Fruit fly (Drosophila melanogaster) whole organism, embryonic: ENCODE data around the gene Abl.

Experiments
- Ada2b ChIP-seq: fragments of 200-800 bp; sonication (Bioruptor generic); IDR thresholded peaks from 2 replicates; pipeline ENCODE4 v1.3.6; 2022; ENCODE audit warnings: missing biosample characterization, missing genetic modification characterization
- B-H1 ChIP-seq: fragments of 200-800 bp; sonication (Bioruptor generic); IDR thresholded peaks from 3 replicates; pipeline ENCODE4 v1.3.6; 2022; ENCODE audit warnings: missing biosample characterization, missing genetic modification characterization
- Bgb ChIP-seq: fragments of 200-800 bp; sonication (Bioruptor generic); IDR thresholded peaks from 2 replicates; pipeline ENCODE4 v1.3.6; 2022; ENCODE audit warnings: missing biosample characterization, missing genetic modification characterization; ENCODE audit not compliant: partially characterized antibody
- CG11398 ChIP-seq: fragments of 200-800 bp; sonication (Bioruptor generic); optimal IDR thresholded peaks from 2 replicates; lab custom pipeline; 2016; ENCODE audit warnings: missing biosample characterization, missing genetic modification characterization
- CG12071 ChIP-seq: fragments of 200-800 bp; sonication (Bioruptor generic); optimal IDR thresholded peaks from 3 replicates; lab custom pipeline; 2018; ENCODE audit warnings: missing biosample characterization, mild to moderate bottlenecking, missing genetic modification characterization
- CG12104 ChIP-seq: fragments of 200-800 bp; sonication (Bioruptor generic); optimal IDR thresholded peaks from 3 replicates; lab custom pipeline; 2016; ENCODE audit warnings: missing biosample characterization, missing genetic modification characterization
- CG12391 ChIP-seq: fragments of 200-800 bp; sonication (Bioruptor generic); optimal IDR thresholded peaks from 3 replicates; lab custom pipeline; 2018; ENCODE audit warnings: missing biosample characterization, mild to moderate bottlenecking, missing genetic modification characterization, moderate library complexity
- CG14667 ChIP-seq: fragments of 200-800 bp; sonication (Bioruptor generic); IDR thresholded peaks from 2 replicates; pipeline ENCODE4 v1.3.6; 2022; ENCODE audit warnings: missing biosample characterization, missing genetic modification characterization
- CG17912 ChIP-seq: fragments of 200-800 bp; sonication (Bioruptor generic); optimal IDR thresholded peaks from 2 replicates; lab custom pipeline; 2018; ENCODE audit warnings: missing biosample characterization, mild to moderate bottlenecking, missing genetic modification characterization
- CG34422 ChIP-seq: fragments of 200-800 bp; sonication (Bioruptor generic); IDR thresholded peaks from 3 replicates; pipeline ENCODE4 v1.3.6; 2022; ENCODE audit warnings: missing biosample characterization, missing genetic modification characterization
- CG7556 ChIP-seq: fragments of 200-800 bp; sonication (Bioruptor generic); optimal IDR thresholded peaks from 2 replicates; lab custom pipeline; 2017; ENCODE audit warnings: missing biosample characterization, mild to moderate bottlenecking, missing genetic modification characterization
- CG7987 ChIP-seq: fragments of 200-800 bp; sonication (Bioruptor generic); optimal IDR thresholded peaks from 2 replicates; lab custom pipeline; 2018; ENCODE audit warnings: missing biosample characterization, mild to moderate bottlenecking, missing genetic modification characterization, moderate library complexity
- CG8359 ChIP-seq: fragments of 200-800 bp; sonication (Bioruptor generic); optimal IDR thresholded peaks from 2 replicates; lab custom pipeline; 2017; ENCODE audit warnings: missing biosample characterization, mild to moderate bottlenecking, missing genetic modification characterization, borderline replicate concordance
- CG8924 ChIP-seq: fragments of 200-800 bp; optimal IDR thresholded peaks from 3 replicates; lab custom pipeline; 2019; ENCODE audit warnings: missing biosample characterization, mild to moderate bottlenecking, missing genetic modification characterization, moderate library complexity
- CG9727 ChIP-seq: fragments of 200-800 bp; sonication (Bioruptor generic); optimal IDR thresholded peaks from 3 replicates; lab custom pipeline; 2017; ENCODE audit warnings: missing biosample characterization, mild to moderate bottlenecking, missing genetic modification characterization
- CG9876 ChIP-seq: fragments of 200-800 bp; sonication (Bioruptor generic); optimal IDR thresholded peaks from 2 replicates; lab custom pipeline; 2016; ENCODE audit warnings: missing biosample characterization, missing genetic modification characterization
- CoRest ChIP-seq: fragments of 200-800 bp; sonication (Bioruptor generic); optimal IDR thresholded peaks from 3 replicates; lab custom pipeline; 2018; ENCODE audit warnings: missing biosample characterization, mild to moderate bottlenecking, missing genetic modification characterization, moderate library complexity
- D ChIP-seq, 2 experiments: fragments of 200-800 bp in 1 of 2; fragments of >200 bp in 1 of 2; sonication (Bioruptor generic) in 1 of 2; optimal IDR thresholded peaks; 2 replicates in 1 of 2; 3 replicates in 1 of 2; lab custom pipeline; 2017; ENCODE audit warnings: mild to moderate bottlenecking in 1 of 2, missing biosample characterization in 1 of 2, missing genetic modification characterization in 1 of 2, missing genetic modification reagents in 1 of 2
- Dll ChIP-seq: fragments of 200-800 bp; sonication (Bioruptor generic); IDR thresholded peaks from 4 replicates; pipeline ENCODE4 v1.3.6; 2022; ENCODE audit warnings: missing biosample characterization, missing genetic modification characterization; ENCODE audit not compliant: partially characterized antibody
- Doc2 ChIP-seq: fragments of 200-800 bp; sonication (Bioruptor generic); IDR thresholded peaks from 2 replicates; pipeline ENCODE4 v1.3.6; 2022; ENCODE audit warnings: missing biosample characterization, missing genetic modification characterization
- Fer3 ChIP-seq: fragments of 200-800 bp; sonication (Bioruptor generic); optimal IDR thresholded peaks from 2 replicates; lab custom pipeline; 2018; ENCODE audit warnings: missing biosample characterization, mild to moderate bottlenecking, missing genetic modification characterization, moderate library complexity
- Lim3 ChIP-seq: fragments of 200-800 bp; sonication (Bioruptor generic); IDR thresholded peaks from 2 replicates; pipeline ENCODE4 v1.3.6; 2022; ENCODE audit warnings: missing biosample characterization, missing genetic modification characterization
- MBD-R2 ChIP-seq: fragments of 200-800 bp; sonication (Bioruptor generic); IDR thresholded peaks from 2 replicates; pipeline ENCODE4 v1.3.6; 2022; ENCODE audit warnings: missing biosample characterization, missing genetic modification characterization
- Med ChIP-seq: fragments of 200-800 bp; sonication (Bioruptor generic); peaks from one replicate; lab custom pipeline; 2016; ENCODE audit warnings: missing biosample characterization, missing genetic modification characterization, mild to moderate bottlenecking, inconsistent platforms, moderate library complexity
- Mes4 ChIP-seq: fragments of 200-800 bp; sonication (Bioruptor generic); optimal IDR thresholded peaks from 2 replicates; lab custom pipeline; 2016; ENCODE audit warnings: missing biosample characterization, missing genetic modification characterization
- NFAT ChIP-seq: fragments of 200-800 bp; sonication (Bioruptor generic); IDR thresholded peaks from 2 replicates; pipeline ENCODE4 v1.3.6; 2022; ENCODE audit warnings: missing biosample characterization, missing genetic modification characterization
- Ravus ChIP-seq: fragments of 200-800 bp; sonication (Bioruptor generic); IDR thresholded peaks from 2 replicates; pipeline ENCODE4 v1.3.6; 2022; ENCODE audit warnings: missing biosample characterization, missing genetic modification characterization
- Scr ChIP-seq: fragments of 200-800 bp; sonication (Bioruptor generic); IDR thresholded peaks from 2 replicates; pipeline ENCODE4 v1.3.6; 2022; ENCODE audit warnings: missing biosample characterization, missing genetic modification characterization; ENCODE audit not compliant: partially characterized antibody
- Side ChIP-seq: fragments of 200-800 bp; sonication (Bioruptor generic); optimal IDR thresholded peaks from 2 replicates; lab custom pipeline; 2016; ENCODE audit warnings: missing biosample characterization, missing genetic modification characterization
- Six4 ChIP-seq: fragments of 200-800 bp; sonication (Bioruptor generic); optimal IDR thresholded peaks from 2 replicates; lab custom pipeline; 2016; ENCODE audit warnings: missing biosample characterization, missing genetic modification characterization
- Sox100B ChIP-seq: fragments of 200-800 bp; sonication (Bioruptor generic); optimal IDR thresholded peaks from 3 replicates; lab custom pipeline; 2018; ENCODE audit warnings: missing biosample characterization, mild to moderate bottlenecking, missing genetic modification characterization
- Sry-β ChIP-seq: fragments of 200-800 bp; sonication (Bioruptor generic); optimal IDR thresholded peaks from 2 replicates; lab custom pipeline; 2018; ENCODE audit warnings: missing biosample characterization, mild to moderate bottlenecking, missing genetic modification characterization, moderate library complexity
- Xrp1 ChIP-seq: fragments of 200-800 bp; sonication (Bioruptor generic); IDR thresholded peaks from 2 replicates; pipeline ENCODE4 v1.3.6; 2022; ENCODE audit warnings: missing biosample characterization, missing genetic modification characterization
- ash1 ChIP-seq: fragments of 200-800 bp; sonication (Bioruptor generic); optimal IDR thresholded peaks from 2 replicates; lab custom pipeline; 2018; ENCODE audit warnings: missing biosample characterization, mild to moderate bottlenecking, missing genetic modification characterization
- corto ChIP-seq: fragments of 200-800 bp; sonication (Bioruptor generic); optimal IDR thresholded peaks from 2 replicates; lab custom pipeline; 2016; ENCODE audit warnings: missing biosample characterization, mild to moderate bottlenecking, missing genetic modification characterization, moderate library complexity
- cwo ChIP-seq: fragments of 200-800 bp; sonication (Bioruptor generic); optimal IDR thresholded peaks from 3 replicates; lab custom pipeline; 2017; ENCODE audit warnings: missing biosample characterization, missing genetic modification characterization, mild to moderate bottlenecking, moderate library complexity, missing genetic modification reagents
- danr ChIP-seq: fragments of 200-800 bp; sonication (Bioruptor generic); IDR thresholded peaks from 2 replicates; pipeline ENCODE4 v1.3.6; 2022; ENCODE audit warnings: missing biosample characterization, missing genetic modification characterization
- gce ChIP-seq: fragments of 200-800 bp; sonication (Bioruptor generic); IDR thresholded peaks from 3 replicates; pipeline ENCODE4 v1.3.6; 2022; ENCODE audit warnings: missing biosample characterization, missing genetic modification characterization
- gcm2 ChIP-seq: fragments of 200-800 bp; sonication (Bioruptor generic); optimal IDR thresholded peaks from 2 replicates; lab custom pipeline; 2016; ENCODE audit warnings: missing biosample characterization, missing genetic modification characterization
- ken ChIP-seq: fragments of 200-800 bp; sonication (Bioruptor generic); IDR thresholded peaks from 3 replicates; pipeline ENCODE4 v1.3.6; 2022; ENCODE audit warnings: missing biosample characterization, missing genetic modification characterization
- lbe ChIP-seq: fragments of 200-800 bp; sonication (Bioruptor generic); optimal IDR thresholded peaks from 2 replicates; lab custom pipeline; 2016; ENCODE audit warnings: missing biosample characterization, mild to moderate bottlenecking, missing genetic modification characterization
- onecut ChIP-seq: fragments of 200-800 bp; sonication (Bioruptor generic); IDR thresholded peaks from 2 replicates; pipeline ENCODE4 v1.3.6; 2022; ENCODE audit warnings: missing biosample characterization, missing genetic modification characterization
- pita ChIP-seq: fragments of 200-800 bp; sonication (Bioruptor generic); optimal IDR thresholded peaks from 2 replicates; lab custom pipeline; 2017; ENCODE audit warnings: missing biosample characterization, mild to moderate bottlenecking, missing genetic modification characterization
- pros ChIP-seq: fragments of 200-800 bp; sonication (Bioruptor generic); optimal IDR thresholded peaks from 3 replicates; lab custom pipeline; 2019; ENCODE audit warnings: missing biosample characterization, mild to moderate bottlenecking, missing genetic modification characterization, moderate library complexity
- sob ChIP-seq: fragments of 200-800 bp; sonication (Bioruptor generic); IDR thresholded peaks from 2 replicates; pipeline ENCODE4 v1.3.6; 2022; ENCODE audit warnings: missing biosample characterization, missing genetic modification characterization
- sqz ChIP-seq: fragments of 200-800 bp; sonication (Bioruptor generic); optimal IDR thresholded peaks from 3 replicates; lab custom pipeline; 2018; ENCODE audit warnings: missing biosample characterization, mild to moderate bottlenecking, missing genetic modification characterization
- sr ChIP-seq: fragments of 200-800 bp; sonication (Bioruptor generic); IDR thresholded peaks from 3 replicates; pipeline ENCODE4 v1.3.6; 2022; ENCODE audit warnings: missing biosample characterization, missing genetic modification characterization
- sug ChIP-seq: fragments of 200-800 bp; optimal IDR thresholded peaks from 2 replicates; lab custom pipeline; 2019; ENCODE audit warnings: missing biosample characterization, mild to moderate bottlenecking, missing genetic modification characterization, moderate library complexity
- tin ChIP-seq: fragments of 200-800 bp; sonication (Bioruptor generic); optimal IDR thresholded peaks from 3 replicates; lab custom pipeline; 2016; ENCODE audit warnings: missing biosample characterization, missing genetic modification characterization
- tll ChIP-seq, 2 experiments: fragments of 200-800 bp in 1 of 2; fragments of >200 bp in 1 of 2; sonication (Bioruptor generic) in 1 of 2; optimal IDR thresholded peaks; 2 replicates each; lab custom pipeline; 2017 to 2019; ENCODE audit warnings: missing biosample characterization in 2 of 2, missing genetic modification characterization in 2 of 2, mild to moderate bottlenecking in 1 of 2, moderate library complexity in 1 of 2

The Abl gene

DNA sequence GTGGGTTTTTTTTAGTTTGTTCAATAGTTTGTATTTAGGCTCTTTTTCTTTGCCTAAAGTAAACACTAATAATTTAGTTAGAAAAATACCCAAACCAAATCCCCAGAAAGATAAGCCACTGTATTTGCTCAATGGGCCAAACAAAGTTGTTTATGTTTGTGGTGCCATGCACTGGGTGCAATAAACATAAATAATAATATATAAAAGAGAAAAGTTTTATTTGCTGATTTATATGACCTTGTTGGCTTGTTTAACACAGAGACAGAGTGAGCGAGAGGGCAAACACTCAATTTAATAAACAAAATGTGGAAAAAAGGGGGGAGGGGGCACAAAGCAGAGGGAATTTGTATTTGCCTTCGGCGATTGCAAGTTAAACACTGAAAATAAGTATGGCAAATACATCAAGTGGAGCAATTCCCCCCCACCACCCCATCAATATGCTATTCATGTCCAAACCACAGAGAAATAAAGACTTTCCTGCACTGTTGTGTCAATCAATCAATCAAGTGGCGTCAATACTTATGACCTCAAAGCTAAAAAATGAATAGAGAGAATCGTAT is 7.1 kb downstream of the Abl start (continued):
- no peak for TF ChIP-seq cwo (GFP tag; lab: Kevin White, UChicago)
- no peak for TF ChIP-seq gcm2 (GFP tag; lab: Kevin White, UChicago)
- TF ChIP-seq sug (tag; lab: Kevin White, UChicago): no peak
- TF ChIP-seq Side: no peak
- TF ChIP-seq Six4 (GFP tag; lab: Kevin White, UChicago): no peak
- TF ChIP-seq gce (GFP tag; lab: Robert Waterston, UW): no peak
- no peak for TF ChIP-seq Lim3
- no peak for TF ChIP-seq Med (GFP tag; lab: Kevin White, UChicago)
- TF ChIP-seq CG8924: peak; percentile 68
- TF ChIP-seq pros (GFP tag; lab: Kevin White, UChicago): no peak
- no peak for TF ChIP-seq onecut (GFP tag; lab: Robert Waterston, UW)
- TF ChIP-seq CG7556 (GFP tag; lab: Kevin White, UChicago): peak; percentile 38
- no peak for TF ChIP-seq Ravus (GFP tag; lab: Robert Waterston, UW)
- no peak for TF ChIP-seq CG12071
- no peak for TF ChIP-seq B-H1 (GFP tag; lab: Robert Waterston, UW)
- TF ChIP-seq NFAT (GFP tag; lab: Robert Waterston, UW): no peak
- TF ChIP-seq ash1: no peak
- TF ChIP-seq CG8359 (GFP tag; lab: Kevin White, UChicago): peak; percentile 53
- TF ChIP-seq CG9876: no peak
- no peak for TF ChIP-seq CG34422 (GFP tag; lab: Robert Waterston, UW)
- TF ChIP-seq CG14667 (GFP tag; lab: Robert Waterston, UW): no peak
- TF ChIP-seq ken (GFP tag; lab: Robert Waterston, UW): no peak
- no peak for TF ChIP-seq sob (GFP tag; lab: Robert Waterston, UW)
- TF ChIP-seq Doc2: no peak
- TF ChIP-seq danr (GFP tag; lab: Robert Waterston, UW): no peak
- TF ChIP-seq Sry-β (GFP tag; lab: Kevin White, UChicago): no peak
- no peak for TF ChIP-seq corto (GFP tag; lab: Kevin White, UChicago)
- TF ChIP-seq CG11398 (GFP tag; lab: Kevin White, UChicago): no peak
- TF ChIP-seq sr (GFP tag; lab: Robert Waterston, UW): no peak
- TF ChIP-seq pita: no peak
- no peak for TF ChIP-seq Mes4 (GFP tag; lab: Kevin White, UChicago)
- TF ChIP-seq lbe: no peak
- TF ChIP-seq tll (GFP tag; optimal IDR thresholded peaks at IDR 0.05; lab: Kevin White, UChicago): peak in 1 of 2 experiments; percentile 8
- TF ChIP-seq CG7987 (GFP tag; lab: Kevin White, UChicago): no peak
- TF ChIP-seq CG12391: peak; percentile 35
- no peak for TF ChIP-seq D (optimal IDR thresholded peaks at IDR 0.05; lab: Kevin White, UChicago)
- peak; percentile 56 for TF ChIP-seq D (GFP tag; optimal IDR thresholded peaks at IDR 0.05; lab: Kevin White, UChicago)
- TF ChIP-seq CG17912 (GFP tag; lab: Kevin White, UChicago): no peak
- TF ChIP-seq Dll (GFP tag; lab: Robert Waterston, UW): no peak
- TF ChIP-seq MBD-R2 (GFP tag; lab: Robert Waterston, UW): no peak
- no peak for TF ChIP-seq Scr (GFP tag; lab: Robert Waterston, UW)
- TF ChIP-seq Fer3 (tag; lab: Kevin White, UChicago): peak; percentile 7
- TF ChIP-seq Xrp1 (GFP tag; lab: Robert Waterston, UW): peak; percentile 73
- no peak for TF ChIP-seq CG12104 (GFP tag; lab: Kevin White, UChicago)
- no peak for TF ChIP-seq tin
- TF ChIP-seq Sox100B (GFP tag; lab: Kevin White, UChicago): peak; percentile 41
- no peak for TF ChIP-seq Bgb
- peak; percentile 31 for TF ChIP-seq CoRest (tag; lab: Kevin White, UChicago)
- TF ChIP-seq CG9727 (GFP tag; lab: Kevin White, UChicago): peak; percentile 79
- peak; percentile 22 for TF ChIP-seq sqz (GFP tag; lab: Kevin White, UChicago)
- no peak for TF ChIP-seq Ada2b (GFP tag; lab: Robert Waterston, UW)
